Worm (Caenorhabditis elegans) whole organism, midembryonic: ENCODE measurements around the gene C06A8.8.

ENCODE experiments used
- flt-1 ChIP-seq: fragments of 200-800 bp; sonication (Bioruptor generic); IDR thresholded peaks from 2 replicates; pipeline ENCODE4 v1.3.6; 2022; ENCODE audit warnings: missing genetic modification characterization, missing compliant biosample characterization
- ref-1 ChIP-seq: fragments of 200-800 bp; sonication (Bioruptor generic); conservative IDR thresholded peaks from 2 replicates; pipeline ENCODE4 v1.3.6; 2022; ENCODE audit warnings: missing genetic modification reagents, missing genetic modification characterization, missing compliant biosample characterization
- ztf-29 ChIP-seq: fragments of 200-800 bp; sonication (Bioruptor generic); IDR thresholded peaks from 2 replicates; pipeline ENCODE4 v1.3.6; 2022; ENCODE audit warnings: missing genetic modification reagents, missing genetic modification characterization, missing compliant biosample characterization

ce11 chrII:7770253-7770652 lies 1.6 kb downstream of the C06A8.8 start:
- no peak for TF ChIP-seq ref-1
- TF ChIP-seq ztf-29 (GFP tag; lab: Robert Waterston, UW) = no peak
- no peak for TF ChIP-seq flt-1
